Fruit fly (Drosophila melanogaster) whole organism, pupa: Measurements from ENCODE around the gene onecut.

Source experiments
- CG17806 ChIP-seq: fragments of 200-800 bp; sonication (Bioruptor generic); optimal IDR thresholded peaks from 2 replicates; lab custom pipeline; 2018; ENCODE audit warnings: missing biosample characterization, mild to moderate bottlenecking, missing genetic modification characterization, moderate library complexity
- CG8301 ChIP-seq: fragments of 200-800 bp; sonication (Bioruptor generic); optimal IDR thresholded peaks from 2 replicates; lab custom pipeline; 2018; ENCODE audit warnings: missing biosample characterization, mild to moderate bottlenecking, missing genetic modification characterization
- CG9948 ChIP-seq: fragments of 200-800 bp; sonication (Bioruptor generic); optimal IDR thresholded peaks from 2 replicates; lab custom pipeline; 2018; ENCODE audit warnings: missing biosample characterization, mild to moderate bottlenecking, missing genetic modification characterization, moderate library complexity
- EcR ChIP-seq: fragments of 200-800 bp; sonication (Bioruptor generic); optimal IDR thresholded peaks from 3 replicates; lab custom pipeline; 2019; ENCODE audit warnings: missing biosample characterization, missing genetic modification characterization, mild to moderate bottlenecking, moderate library complexity, missing genetic modification reagents
- Ets98B ChIP-seq: fragments of 200-800 bp; sonication (Bioruptor generic); IDR thresholded peaks from 2 replicates; pipeline ENCODE4 v1.3.6; 2022; ENCODE audit warnings: missing biosample characterization, missing genetic modification characterization
- fd96Ca ChIP-seq: fragments of 200-800 bp; sonication (Bioruptor generic); IDR thresholded peaks from 3 replicates; pipeline ENCODE4 v1.3.6; 2022; ENCODE audit warnings: missing biosample characterization, missing genetic modification characterization

DNA sequence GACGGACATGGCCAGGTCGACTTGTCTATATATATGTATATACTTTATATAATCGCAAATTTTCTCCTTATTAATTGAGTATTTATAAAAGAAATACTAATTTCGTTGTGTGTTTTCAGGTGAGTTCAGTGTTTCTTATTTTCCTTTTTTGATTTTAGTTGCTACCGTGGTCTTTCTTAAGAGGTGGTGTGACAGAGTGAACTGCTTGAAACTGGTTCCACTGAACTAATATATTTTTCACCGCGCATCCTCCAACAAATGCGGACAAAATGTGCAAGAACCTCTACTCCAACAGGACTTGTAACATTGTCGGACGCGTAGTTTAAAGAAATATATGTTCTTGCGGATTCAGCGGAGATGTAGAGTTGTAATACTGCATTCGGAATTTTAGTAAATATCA lies 24.6 kb downstream of the onecut start, which contains the start of gene CG1909:
- no peak for TF ChIP-seq CG17806
- no peak for TF ChIP-seq fd96Ca (GFP tag; lab: Robert Waterston, UW)
- TF ChIP-seq Ets98B (GFP tag; lab: Robert Waterston, UW): no peak
- TF ChIP-seq CG8301: no peak
- no peak for TF ChIP-seq CG9948 (tag; lab: Kevin White, UChicago)
- no peak for TF ChIP-seq EcR (GFP tag; lab: Kevin White, UChicago)
